Worm (Caenorhabditis elegans): ENCODE measurements around the gene srlf-12.

DNA sequence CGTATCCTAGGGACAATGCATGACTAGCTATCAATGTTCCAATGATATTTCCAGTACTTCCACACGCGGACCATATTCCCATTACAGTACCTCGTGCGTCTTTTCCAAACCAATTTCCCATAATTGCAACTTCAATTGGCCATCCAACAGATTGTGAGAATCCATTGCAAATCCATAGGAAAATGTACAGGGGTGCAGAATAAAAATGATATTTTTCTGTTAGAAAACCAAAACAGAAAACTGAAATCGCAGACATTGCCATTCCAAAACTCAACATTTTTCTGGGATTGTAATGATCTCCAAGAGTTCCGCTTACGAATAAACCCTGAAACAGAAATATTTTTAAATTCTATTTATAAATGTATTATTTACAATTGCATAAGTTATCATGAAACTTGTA, 40.8 kb downstream of the srlf-12 start:
- TF ChIP-seq lir-3 (tag; optimal IDR thresholded peaks at IDR 0.05; ENCODE audit: poor library complexity): no peak
- TF ChIP-seq fkh-10 (GFP tag; optimal IDR thresholded peaks at IDR 0.05): no peak
- TF ChIP-seq lin-15B (tag; optimal IDR thresholded peaks at IDR 0.05): no peak
- TF ChIP-seq tbx-2 (tag; optimal IDR thresholded peaks at IDR 0.05): no peak
- TF ChIP-seq unc-62 (GFP tag; optimal IDR thresholded peaks at IDR 0.05): no peak
- TF ChIP-seq fos-1 (tag; optimal IDR thresholded peaks at IDR 0.05): no peak

Measured in whole organism, L1 larva.